Worm (Caenorhabditis elegans) whole organism, L1 larva: ENCODE measurements around the gene F39F10.4.
"Not testable (repeated sequence)": the region's sequence is repeated elsewhere in the genome, so short reads cannot be mapped to it uniquely, and the experiment has no call there.

Experiments used
- C34B4.2 ChIP-seq: sonication (generic microtip); optimal IDR thresholded peaks from 2 replicates; lab custom pipeline; 2017; ENCODE audit warnings: mild to moderate bottlenecking, missing genetic modification characterization, missing compliant biosample characterization
- ama-1 ChIP-seq: fragments of 150-350 bp; optimal IDR thresholded peaks from 2 replicates; lab custom pipeline; 2014
- blmp-1 ChIP-seq: fragments of 150-350 bp; optimal IDR thresholded peaks from 2 replicates; lab custom pipeline; 2014; ENCODE audit warnings: missing biosample characterization, missing genetic modification characterization
- ceh-82 ChIP-seq, 3 experiments: fragments of 150-350 bp in 1 of 3; sonication (generic microtip) in 2 of 3; optimal IDR thresholded peaks; 2 replicates each; lab custom pipeline; 2014 to 2017; ENCODE audit warnings: missing biosample characterization in 3 of 3, missing genetic modification characterization in 3 of 3
- ces-1 ChIP-seq: fragments of 150-350 bp; optimal IDR thresholded peaks from 2 replicates; lab custom pipeline; 2014; ENCODE audit warnings: missing biosample characterization, missing genetic modification reagents, missing genetic modification characterization
- dsc-1 ChIP-seq: sonication (generic microtip); optimal IDR thresholded peaks from 2 replicates; lab custom pipeline; 2016; ENCODE audit warnings: mild to moderate bottlenecking, missing genetic modification characterization, missing compliant biosample characterization
- efl-1 ChIP-seq, 4 experiments: fragments of 150-350 bp; optimal IDR thresholded peaks in 3 of 4; peaks in 1 of 4; 1 replicate in 1 of 4; 2 replicates in 3 of 4; lab custom pipeline; 2014; ENCODE audit warnings: missing biosample characterization in 2 of 4, missing genetic modification characterization in 2 of 4, missing genetic modification reagents in 2 of 4
- efl-3 ChIP-seq: fragments of 200-800 bp; sonication (Bioruptor generic); optimal IDR thresholded peaks from 2 replicates; lab custom pipeline; 2018; ENCODE audit warnings: mild to moderate bottlenecking, missing genetic modification characterization, missing compliant biosample characterization
- egl-13 ChIP-seq: sonication (generic microtip); optimal IDR thresholded peaks from 2 replicates; lab custom pipeline; 2016; ENCODE audit warnings: missing genotype, missing genetic modification reagents, missing genetic modification characterization, missing compliant biosample characterization
- egl-27 ChIP-seq, 2 experiments: fragments of 150-350 bp in 1 of 2; sonication (generic microtip); optimal IDR thresholded peaks; 3 replicates each; lab custom pipeline; 2017 to 2018; ENCODE audit warnings: missing biosample characterization in 2 of 2, missing genetic modification characterization in 2 of 2, missing genetic modification reagents in 2 of 2
- ets-5 ChIP-seq: fragments of 200-800 bp; sonication (Bioruptor generic); IDR thresholded peaks from 2 replicates; pipeline ENCODE4 v1.3.6; 2022; ENCODE audit warnings: missing genetic modification characterization, missing compliant biosample characterization
- fkh-4 ChIP-seq: sonication (generic microtip); optimal IDR thresholded peaks from 2 replicates; lab custom pipeline; 2016; ENCODE audit warnings: missing compliant biosample characterization, missing genetic modification characterization, borderline replicate concordance
- fkh-8 ChIP-seq: sonication (generic microtip); optimal IDR thresholded peaks from 2 replicates; lab custom pipeline; 2016; ENCODE audit warnings: mild to moderate bottlenecking, missing genetic modification characterization, missing compliant biosample characterization
- hlh-17 ChIP-seq: fragments of 200-800 bp; sonication (Bioruptor generic); optimal IDR thresholded peaks from 2 replicates; lab custom pipeline; 2018; ENCODE audit warnings: missing genetic modification characterization, mild to moderate bottlenecking, missing compliant biosample characterization, moderate library complexity, borderline replicate concordance
- isw-1 ChIP-seq: fragments of 200-800 bp; sonication (Bioruptor generic); IDR thresholded peaks from 2 replicates; pipeline ENCODE4 v1.3.6; 2022; ENCODE audit warnings: missing genetic modification characterization, missing compliant biosample characterization
- jun-1 ChIP-seq: fragments of 150-350 bp; optimal IDR thresholded peaks from 2 replicates; lab custom pipeline; 2014; ENCODE audit warnings: missing biosample characterization, missing genetic modification reagents, missing genetic modification characterization
- lin-35 ChIP-seq, 2 experiments: fragments of 150-350 bp; optimal IDR thresholded peaks; 2 replicates each; lab custom pipeline; 2014; ENCODE audit warnings: missing biosample characterization in 2 of 2, missing genetic modification characterization in 2 of 2, missing genetic modification reagents in 2 of 2
- lsy-2 ChIP-seq, 2 experiments: fragments of 150-350 bp; optimal IDR thresholded peaks; 2 replicates each; lab custom pipeline; 2014; ENCODE audit warnings: missing biosample characterization in 2 of 2, missing genetic modification characterization in 2 of 2
- mab-9 ChIP-seq: fragments of 200-800 bp; sonication (Bioruptor generic); IDR thresholded peaks from 2 replicates; pipeline ENCODE4 v1.3.6; 2022; ENCODE audit warnings: missing genetic modification reagents, missing genetic modification characterization, missing compliant biosample characterization
- nhr-12 ChIP-seq: sonication (generic microtip); optimal IDR thresholded peaks from 2 replicates; lab custom pipeline; 2017; ENCODE audit warnings: missing biosample characterization, missing genetic modification characterization
- nhr-19 ChIP-seq: fragments of 200-800 bp; sonication (Bioruptor generic); conservative IDR thresholded peaks from 2 replicates; pipeline ENCODE4 v1.3.6; 2022; ENCODE audit warnings: missing genetic modification characterization, missing compliant biosample characterization
- nhr-237 ChIP-seq: fragments of 150-350 bp; optimal IDR thresholded peaks from 2 replicates; lab custom pipeline; 2014; ENCODE audit warnings: missing biosample characterization, missing genetic modification characterization
- nhr-47 ChIP-seq: sonication (generic microtip); optimal IDR thresholded peaks from 2 replicates; lab custom pipeline; 2016; ENCODE audit warnings: mild to moderate bottlenecking, missing genetic modification characterization, moderate library complexity, missing compliant biosample characterization
- nhr-76 ChIP-seq: sonication (generic microtip); optimal IDR thresholded peaks from 2 replicates; lab custom pipeline; 2017; ENCODE audit warnings: missing biosample characterization, missing genetic modification characterization
- nhr-90 ChIP-seq: sonication (generic microtip); optimal IDR thresholded peaks from 2 replicates; lab custom pipeline; 2016; ENCODE audit warnings: mild to moderate bottlenecking, missing genetic modification characterization, missing compliant biosample characterization; ENCODE audit not compliant: poor library complexity
- pqm-1 ChIP-seq: sonication (generic microtip); optimal IDR thresholded peaks from 3 replicates; lab custom pipeline; 2017; ENCODE audit warnings: missing biosample characterization, missing genetic modification characterization
- sox-4 ChIP-seq: sonication (generic microtip); optimal IDR thresholded peaks from 2 replicates; lab custom pipeline; 2016; ENCODE audit warnings: missing genetic modification characterization, missing compliant biosample characterization
- sup-37 ChIP-seq: fragments of 200-800 bp; sonication (Bioruptor generic); optimal IDR thresholded peaks from 2 replicates; lab custom pipeline; 2018; ENCODE audit warnings: mild to moderate bottlenecking, missing genetic modification characterization, missing compliant biosample characterization
- swsn-7 ChIP-seq: sonication (generic microtip); optimal IDR thresholded peaks from 2 replicates; lab custom pipeline; 2016; ENCODE audit warnings: missing genetic modification characterization, missing compliant biosample characterization
- unc-62 ChIP-seq: fragments of 150-350 bp; optimal IDR thresholded peaks from 2 replicates; lab custom pipeline; 2014; ENCODE audit warnings: missing biosample characterization, missing genetic modification reagents, missing genetic modification characterization
- unc-86 ChIP-seq: sonication (generic microtip); optimal IDR thresholded peaks from 2 replicates; lab custom pipeline; 2016; ENCODE audit warnings: missing genetic modification characterization, missing compliant biosample characterization
- zag-1 ChIP-seq: fragments of 150-350 bp; optimal IDR thresholded peaks from 2 replicates; lab custom pipeline; 2014; ENCODE audit warnings: missing biosample characterization, missing genetic modification characterization
- zip-4 ChIP-seq: fragments of 200-800 bp; sonication (Bioruptor generic); optimal IDR thresholded peaks from 2 replicates; lab custom pipeline; 2018; ENCODE audit warnings: mild to moderate bottlenecking, missing genetic modification characterization, moderate library complexity, missing compliant biosample characterization
- ztf-11 ChIP-seq, 2 experiments: sonication (generic microtip); optimal IDR thresholded peaks; 2 replicates each; lab custom pipeline; 2016 to 2017; ENCODE audit warnings: missing genetic modification characterization in 2 of 2, missing biosample characterization in 1 of 2, missing compliant biosample characterization in 1 of 2

The F39F10.4 gene

DNA sequence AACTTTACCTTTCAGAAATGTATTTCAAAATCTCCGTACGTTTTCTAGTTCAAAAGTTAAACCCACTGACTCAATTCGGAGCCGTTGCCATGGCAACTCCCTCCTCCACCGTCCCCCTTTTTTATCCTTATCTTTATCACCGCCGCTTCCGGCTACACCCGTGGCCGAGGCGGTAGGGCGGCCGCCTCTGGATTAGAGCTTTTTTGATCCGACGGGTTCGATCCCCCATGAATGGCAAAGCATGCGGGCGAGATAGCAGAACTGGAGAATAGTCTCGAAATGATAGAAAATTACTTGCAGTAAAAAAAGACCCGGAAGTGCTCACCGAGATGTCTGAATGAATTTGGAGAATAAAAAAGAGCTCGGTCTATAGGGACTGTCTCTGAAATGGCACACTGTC, 9.8 kb downstream of the F39F10.4 start:
- TF ChIP-seq fkh-8 = peak; percentile 71
- TF ChIP-seq efl-1 (optimal IDR thresholded peaks at IDR 0.05; lab: Kevin White, UChicago) = no peak
- TF ChIP-seq efl-1 (GFP tag; optimal IDR thresholded peaks at IDR 0.05 in 1 of 2; lab: Kevin White, UChicago) = peak in 1 of 2 experiments; percentile 58
- peak; percentile 29 for TF ChIP-seq dsc-1 (tag; lab: Kevin White, UChicago)
- peak; percentile 34 for TF ChIP-seq nhr-47 (tag; lab: Kevin White, UChicago)
- no peak for TF ChIP-seq ceh-82 (tag; optimal IDR thresholded peaks at IDR 0.05; lab: Kevin White, UChicago)
- TF ChIP-seq hlh-17 (GFP tag; lab: Kevin White, UChicago) = no peak
- TF ChIP-seq egl-13 (tag; lab: Kevin White, UChicago) = peak; percentile 14
- peak; percentile 5 for TF ChIP-seq sox-4 (tag; lab: Kevin White, UChicago)

- TF ChIP-seq nhr-237 (tag; lab: Kevin White, UChicago) (no peak), ces-1 (GFP tag; lab: Kevin White, UChicago) (no peak)
These were observed 11.8 kb downstream of the F39F10.4 start, which contains the start of gene F39F10.3 for ce11 chrX:16891683-16892082. Gene F39F10.3, plus strand, starts transcription at chrX:16891983.

- TF ChIP-seq lsy-2 (tag; optimal IDR thresholded peaks at IDR 0.05; lab: Kevin White, UChicago) (no peak), isw-1 (GFP tag; lab: Robert Waterston, UW) (no peak), ets-5 (GFP tag; lab: Robert Waterston, UW) (no peak), efl-3 (GFP tag; lab: Kevin White, UChicago) (no peak), nhr-12 (tag; lab: Kevin White, UChicago) (no peak), lin-35 (GFP tag; optimal IDR thresholded peaks at IDR 0.05; lab: Kevin White, UChicago) (no peak), swsn-7 (no peak), fkh-4 (tag; lab: Kevin White, UChicago) (no peak), ztf-11 (tag; optimal IDR thresholded peaks at IDR 0.05; lab: Kevin White, UChicago) (no peak), C34B4.2 (no peak), mab-9 (GFP tag; lab: Robert Waterston, UW) (no peak), zag-1 (tag; lab: Kevin White, UChicago) (no peak), ces-1 (GFP tag; lab: Kevin White, UChicago) (no peak), nhr-19 (GFP tag; lab: Robert Waterston, UW) (no peak), unc-86 (tag; lab: Kevin White, UChicago) (no peak)
- TF ChIP-seq, all 84 proteins: peak for 0
These were observed 19.4 kb downstream of the F39F10.4 start for ce11 chrX:16884075-16884474.

DNA sequence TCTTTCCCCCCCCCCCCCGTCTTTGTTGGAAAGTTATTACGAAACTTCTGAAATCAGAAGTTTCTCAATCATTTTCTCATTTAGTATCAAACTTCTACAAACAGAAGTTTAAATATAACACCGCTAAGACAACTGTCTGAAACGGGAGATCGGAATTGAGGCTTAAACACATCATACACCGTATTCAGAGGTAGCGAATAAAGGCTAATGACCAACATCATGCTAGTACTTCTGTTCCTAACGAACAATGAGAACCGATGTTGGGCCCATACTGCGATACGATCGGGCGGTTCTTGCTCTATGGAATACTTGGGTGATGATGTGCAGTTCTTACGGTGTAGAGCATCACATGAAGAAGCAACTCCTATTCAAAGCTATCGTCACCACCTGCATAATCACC, 20.1 kb downstream of the F39F10.4 start, which contains the start of gene Y13C8A.1:
Gene Y13C8A.1 (plus strand): TSS at position 301 of the 400 bp plus-strand sequence.
- TF ChIP-seq fkh-8; unc-62 (GFP tag; lab: Kevin White, UChicago); pqm-1 (tag; lab: Kevin White, UChicago): not testable (repeated sequence)

ce11 chrX:16880426-16880825, 23.1 kb downstream of the F39F10.4 start, which contains the start of gene acs-9:
Gene acs-9, minus strand, starts transcription at chrX:16880526.
- TF ChIP-seq egl-27 (tag; optimal IDR thresholded peaks at IDR 0.05; lab: Kevin White, UChicago) = no peak
- TF ChIP-seq jun-1 = no peak
- no peak for TF ChIP-seq nhr-76 (tag; lab: Kevin White, UChicago)
- no peak for TF ChIP-seq efl-1 (optimal IDR thresholded peaks at IDR 0.05; lab: Kevin White, UChicago)
- TF ChIP-seq efl-1 (GFP tag; optimal IDR thresholded peaks at IDR 0.05 in 1 of 2; lab: Kevin White, UChicago) = no peak
- TF ChIP-seq dsc-1 (tag; lab: Kevin White, UChicago) = no peak
- no peak for TF ChIP-seq nhr-12 (tag; lab: Kevin White, UChicago)
- TF ChIP-seq zip-4 (GFP tag; lab: Kevin White, UChicago) = no peak
- no peak for TF ChIP-seq blmp-1 (tag; lab: Kevin White, UChicago)
- TF ChIP-seq nhr-90 (tag; lab: Kevin White, UChicago) = no peak
- TF ChIP-seq ama-1 (lab: Kevin White, UChicago) = no peak
- no peak for TF ChIP-seq sup-37 (GFP tag; lab: Kevin White, UChicago)
- no peak for TF ChIP-seq sox-4 (tag; lab: Kevin White, UChicago)
